Worm (Caenorhabditis elegans): Measurements from ENCODE around the gene F35C8.8.
A peak's percentile ranks its signal among the peaks of the same experiment; 100 is the strongest.

Gene F35C8.8

DNA sequence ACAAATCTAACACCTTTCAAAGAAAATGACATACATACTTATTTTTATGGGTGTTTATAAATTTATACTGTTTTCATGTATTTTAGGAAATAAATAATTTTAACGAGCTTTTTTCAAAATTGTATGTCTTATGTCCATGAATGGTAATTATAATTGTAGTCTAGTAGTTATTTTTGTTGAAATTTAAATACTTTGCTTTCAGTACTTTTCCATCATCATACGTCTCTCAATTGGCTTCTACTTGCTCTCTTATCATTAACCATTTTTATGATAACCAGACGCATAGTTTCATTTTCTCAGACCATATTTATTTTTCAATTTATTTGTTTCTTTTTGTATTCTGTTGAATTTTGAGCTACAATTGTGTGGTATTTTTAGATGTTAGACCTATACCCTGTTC, 7.0 kb downstream of the F35C8.8 start, which contains the start of gene F35C8.5:
Gene F35C8.5, plus strand, starts transcription at position 377 of the 400 bp plus-strand sequence.
- TF ChIP-seq ama-1 (optimal IDR thresholded peaks at IDR 0.05) (no peak), tra-4 (tag; optimal IDR thresholded peaks at IDR 0.05) (no peak), pes-1 (GFP tag; IDR thresholded peaks at IDR 0.05) (no peak), tbx-11 (GFP tag; IDR thresholded peaks at IDR 0.05) (no peak), hmbx-1 (tag; optimal IDR thresholded peaks at IDR 0.05) (no peak)

DNA sequence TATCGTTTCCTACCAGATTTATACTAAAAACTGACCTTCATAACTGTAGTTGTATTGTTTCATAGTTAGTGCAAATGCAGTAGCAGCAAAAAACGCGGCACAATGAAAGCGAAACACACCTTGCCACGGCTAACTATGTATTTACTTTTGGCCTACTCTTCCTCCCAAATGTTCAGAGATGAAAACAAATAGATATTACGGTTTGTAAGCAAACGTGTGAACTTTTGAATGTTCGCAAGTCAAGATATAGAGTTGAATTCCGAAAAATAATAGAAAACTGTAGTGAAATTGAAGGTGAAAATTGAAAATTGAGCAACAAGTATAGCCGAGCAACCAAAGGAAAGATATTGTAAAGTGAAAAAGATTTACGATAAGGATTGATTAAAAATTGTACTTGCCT, 8.2 kb downstream of the F35C8.8 start, which contains the start of gene chtl-1:
Gene chtl-1, minus strand, starts transcription at position 101 of the 400 bp plus-strand sequence.
- TF ChIP-seq aly-1 (tag; optimal IDR thresholded peaks at IDR 0.05) (no peak), hmbx-1 (tag; optimal IDR thresholded peaks at IDR 0.05) (no peak), B0310.2 (tag; optimal IDR thresholded peaks at IDR 0.05) (no peak), tra-4 (tag; optimal IDR thresholded peaks at IDR 0.05) (no peak), ceh-36 (tag; optimal IDR thresholded peaks at IDR 0.05) (no peak), pes-1 (GFP tag; IDR thresholded peaks at IDR 0.05) (no peak), hmg-4 (GFP tag; optimal IDR thresholded peaks at IDR 0.05) (no peak), ceh-13 (GFP tag; optimal IDR thresholded peaks at IDR 0.05) (no peak), F13C5.2 (tag; optimal IDR thresholded peaks at IDR 0.05) (no peak), tbx-37 (GFP tag; conservative IDR thresholded peaks at IDR 0.05) (no peak), ets-7 (tag; optimal IDR thresholded peaks at IDR 0.05) (no peak), hnd-1 (tag; optimal IDR thresholded peaks at IDR 0.05) (no peak), tbx-11 (GFP tag; IDR thresholded peaks at IDR 0.05) (no peak), sea-1 (GFP tag; conservative IDR thresholded peaks at IDR 0.05) (no peak), scrt-1 (GFP tag; IDR thresholded peaks at IDR 0.05) (no peak), flt-1 (GFP tag; IDR thresholded peaks at IDR 0.05) (no peak), ama-1 (optimal IDR thresholded peaks at IDR 0.05) (no peak)

DNA sequence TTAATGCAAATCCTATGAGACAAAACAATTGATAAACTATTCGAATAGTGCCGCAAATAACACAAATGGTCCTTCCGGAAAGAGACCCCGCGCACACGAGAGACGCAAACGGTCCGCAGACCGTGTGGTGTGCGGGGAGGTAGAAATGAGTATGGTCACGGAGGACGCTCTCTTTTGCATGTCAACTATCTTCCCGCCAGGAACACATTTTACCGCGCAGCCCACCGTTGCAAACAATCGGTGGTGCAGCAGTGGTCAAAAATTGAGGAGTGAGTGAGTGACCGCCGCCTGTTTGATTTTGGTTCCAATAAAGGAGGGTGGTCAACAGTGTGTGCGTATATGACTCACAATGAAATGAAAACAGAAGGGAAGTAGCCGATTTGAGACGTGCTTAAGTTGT, 11.8 kb downstream of the F35C8.8 start:
- no peak for TF ChIP-seq flt-1 (GFP tag; IDR thresholded peaks at IDR 0.05)
- TF ChIP-seq F13C5.2 (tag; optimal IDR thresholded peaks at IDR 0.05), result no peak
- no peak for TF ChIP-seq tbx-37 (GFP tag; conservative IDR thresholded peaks at IDR 0.05)
- no peak for TF ChIP-seq sea-1 (GFP tag; conservative IDR thresholded peaks at IDR 0.05)
- peak; percentile 12 for TF ChIP-seq aly-1 (tag; optimal IDR thresholded peaks at IDR 0.05)
- TF ChIP-seq ets-7 (tag; optimal IDR thresholded peaks at IDR 0.05), result no peak
- TF ChIP-seq hmbx-1 (tag; optimal IDR thresholded peaks at IDR 0.05), result no peak
- TF ChIP-seq B0310.2 (tag; optimal IDR thresholded peaks at IDR 0.05), result no peak
- no peak for TF ChIP-seq ama-1 (optimal IDR thresholded peaks at IDR 0.05)
- peak; percentile 75 for TF ChIP-seq hmg-4 (GFP tag; optimal IDR thresholded peaks at IDR 0.05)
- TF ChIP-seq tbx-11 (GFP tag; IDR thresholded peaks at IDR 0.05), result no peak

DNA sequence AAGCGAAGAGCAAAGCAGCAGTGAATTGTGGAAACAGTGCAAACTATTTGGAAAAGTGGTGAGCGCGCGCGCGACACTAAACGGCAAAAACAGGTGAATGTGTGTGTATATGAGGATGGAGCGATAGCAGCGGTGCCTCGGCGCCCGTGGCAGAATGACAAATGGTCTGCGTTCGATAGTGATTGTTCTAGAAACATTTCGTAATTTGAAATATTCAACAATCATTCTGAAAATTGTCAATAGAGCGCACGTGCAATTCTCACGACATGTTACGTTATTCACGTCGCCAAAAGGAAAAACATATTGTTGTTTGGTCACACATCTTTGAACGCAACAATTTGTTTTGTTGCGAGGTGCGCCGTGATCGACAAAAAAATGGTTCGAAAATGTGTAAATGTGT, 17.2 kb downstream of the F35C8.8 start:
- TF ChIP-seq ama-1 (optimal IDR thresholded peaks at IDR 0.05) (no peak), hnd-1 (tag; optimal IDR thresholded peaks at IDR 0.05) (no peak), flt-1 (GFP tag; IDR thresholded peaks at IDR 0.05) (no peak)

DNA sequence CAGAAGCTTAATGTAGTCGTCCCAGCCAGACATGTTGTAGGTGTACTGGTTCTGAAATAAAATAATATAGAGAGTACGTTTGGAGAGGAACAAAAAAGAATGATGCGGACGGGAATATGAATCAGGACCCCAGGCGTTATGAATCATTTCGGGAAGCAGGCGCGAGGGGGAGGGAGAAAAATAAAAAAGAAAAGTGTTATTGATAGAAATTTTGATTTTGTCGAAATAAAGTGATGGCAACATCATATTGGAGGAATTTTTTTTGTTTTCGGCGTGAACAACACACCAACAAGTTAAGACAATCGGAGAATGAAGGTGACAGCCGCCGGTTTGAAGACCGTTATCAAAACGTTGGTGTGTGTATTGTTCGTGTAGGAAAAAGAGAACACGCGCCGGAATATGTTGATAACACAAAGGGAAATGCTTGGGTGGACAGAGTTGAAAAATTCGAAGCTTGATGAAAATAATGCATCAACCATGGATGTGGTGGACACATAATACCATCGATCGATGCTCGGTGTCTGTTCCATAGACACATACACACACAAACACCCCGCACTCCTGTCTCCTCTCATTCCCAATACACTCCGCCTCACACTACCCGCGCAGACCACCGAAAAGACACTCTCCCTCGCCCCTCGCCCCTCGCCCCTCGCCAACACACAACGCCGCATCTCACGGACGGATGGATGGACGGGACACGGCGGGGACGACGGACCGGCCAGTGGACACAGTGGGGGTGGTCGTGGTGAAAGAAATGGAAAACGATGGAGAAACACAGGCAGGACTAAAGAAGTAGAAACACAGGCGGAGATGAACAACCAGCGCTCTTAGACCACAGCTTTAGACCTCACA, 18.2 kb downstream of the F35C8.8 start, which contains the start of gene pfn-2:
Gene pfn-2, minus strand, starts transcription at position 51 of the 855 bp plus-strand sequence.
- TF ChIP-seq aly-1 (tag; optimal IDR thresholded peaks at IDR 0.05), result peak; percentile 15
- peak; percentile 6 for TF ChIP-seq ceh-13 (GFP tag; optimal IDR thresholded peaks at IDR 0.05)
- peak; percentile 89 for TF ChIP-seq hmg-4 (GFP tag; optimal IDR thresholded peaks at IDR 0.05)
- TF ChIP-seq hmbx-1 (tag; optimal IDR thresholded peaks at IDR 0.05), result no peak
- no peak for TF ChIP-seq sea-1 (GFP tag; conservative IDR thresholded peaks at IDR 0.05)
- TF ChIP-seq tbx-37 (GFP tag; conservative IDR thresholded peaks at IDR 0.05), result peak; percentile 52
- 0 out of 2 replicates have a peak, but pooled peaks have one; percentile 17 for TF ChIP-seq flt-1 (GFP tag; IDR thresholded peaks at IDR 0.05)
- 0 out of 2 replicates have a peak, but pooled peaks have one; percentile 9 for TF ChIP-seq tbx-11 (GFP tag; IDR thresholded peaks at IDR 0.05)
- no peak for TF ChIP-seq tra-4 (tag; optimal IDR thresholded peaks at IDR 0.05)
- no peak for TF ChIP-seq ama-1 (optimal IDR thresholded peaks at IDR 0.05)
- peak; percentile 40 for TF ChIP-seq F13C5.2 (tag; optimal IDR thresholded peaks at IDR 0.05)
- no peak for TF ChIP-seq scrt-1 (GFP tag; IDR thresholded peaks at IDR 0.05)
- TF ChIP-seq pes-1 (GFP tag; IDR thresholded peaks at IDR 0.05), result no peak
- no peak for TF ChIP-seq hnd-1 (tag; optimal IDR thresholded peaks at IDR 0.05)
- no peak for TF ChIP-seq B0310.2 (tag; optimal IDR thresholded peaks at IDR 0.05)
- TF ChIP-seq ceh-36 (tag; optimal IDR thresholded peaks at IDR 0.05), result no peak
- no peak for TF ChIP-seq ets-7 (tag; optimal IDR thresholded peaks at IDR 0.05)

DNA sequence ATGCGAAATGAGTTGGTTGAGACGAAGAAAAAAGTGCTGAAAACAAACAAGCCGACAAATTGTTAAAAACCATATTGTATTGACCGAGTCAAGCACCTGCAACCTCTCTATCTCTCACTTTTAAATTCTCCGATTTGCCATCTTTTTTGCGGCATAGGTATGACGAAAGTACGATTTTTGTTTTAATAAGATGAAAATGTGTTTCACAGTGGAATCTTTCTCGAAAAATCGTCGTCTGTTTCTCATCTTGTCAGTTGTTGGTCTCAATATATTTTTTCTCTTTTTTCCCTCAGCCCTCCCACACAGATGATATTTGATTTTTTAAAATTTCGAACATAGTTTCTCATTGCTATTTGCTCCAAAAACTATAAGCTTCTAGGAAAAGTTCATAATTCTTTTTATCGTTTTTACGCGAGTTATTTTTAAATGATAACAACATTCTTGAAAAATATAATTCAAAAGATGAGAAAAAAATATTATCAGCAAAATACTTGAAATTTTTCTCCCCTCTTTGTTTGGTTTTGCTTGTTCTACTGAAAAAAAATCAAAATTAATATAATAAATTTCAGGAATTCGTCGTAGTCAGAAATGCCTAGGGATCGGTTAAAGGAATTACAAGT, 23.8 kb downstream of the F35C8.8 start, which contains the start of gene syx-3:
Gene syx-3, plus strand, starts transcription at position 570 of the 620 bp plus-strand sequence.
- TF ChIP-seq ama-1 (optimal IDR thresholded peaks at IDR 0.05) (no peak), aly-1 (tag; optimal IDR thresholded peaks at IDR 0.05) (no peak), tbx-37 (GFP tag; conservative IDR thresholded peaks at IDR 0.05) (no peak), tra-4 (tag; optimal IDR thresholded peaks at IDR 0.05) (no peak), hnd-1 (tag; optimal IDR thresholded peaks at IDR 0.05) (no peak), scrt-1 (GFP tag; IDR thresholded peaks at IDR 0.05) (no peak), ceh-36 (tag; optimal IDR thresholded peaks at IDR 0.05) (no peak), hmbx-1 (tag; optimal IDR thresholded peaks at IDR 0.05) (no peak), F13C5.2 (tag; optimal IDR thresholded peaks at IDR 0.05) (no peak), flt-1 (GFP tag; IDR thresholded peaks at IDR 0.05) (no peak), sea-1 (GFP tag; conservative IDR thresholded peaks at IDR 0.05) (no peak), B0310.2 (tag; optimal IDR thresholded peaks at IDR 0.05) (no peak), pes-1 (GFP tag; IDR thresholded peaks at IDR 0.05) (no peak), ceh-13 (GFP tag; optimal IDR thresholded peaks at IDR 0.05) (no peak), ets-7 (tag; optimal IDR thresholded peaks at IDR 0.05) (no peak)

DNA sequence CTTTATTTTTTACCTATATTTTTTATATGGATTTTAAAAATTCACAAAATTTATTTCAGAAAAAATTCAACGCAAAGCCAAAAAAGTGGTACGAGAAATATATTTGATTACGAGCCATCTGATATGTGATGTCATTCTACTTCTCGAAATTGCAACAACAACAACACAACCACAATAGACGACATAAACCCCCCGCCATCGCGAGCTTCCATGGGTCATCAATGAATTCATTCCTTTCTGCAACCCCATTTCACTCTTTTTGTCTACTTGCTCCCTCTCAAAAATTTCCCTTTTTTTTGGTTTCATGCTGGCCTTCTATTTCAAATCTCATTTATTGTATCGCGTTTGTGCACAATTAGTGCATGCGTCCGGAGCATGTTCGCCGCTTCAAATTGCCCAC, 24.6 kb downstream of the F35C8.8 start:
- no peak for TF ChIP-seq ceh-36 (tag; optimal IDR thresholded peaks at IDR 0.05)
- TF ChIP-seq flt-1 (GFP tag; IDR thresholded peaks at IDR 0.05), result no peak

All from whole organism, early embryonic.